Worm (Caenorhabditis elegans): ENCODE measurements around the gene mtl-1.

- no peak for TF ChIP-seq snpc-4 (tag; optimal IDR thresholded peaks at IDR 0.05)
- no peak for TF ChIP-seq nhr-12 (tag; optimal IDR thresholded peaks at IDR 0.05)
- TF ChIP-seq ztf-11 (tag; optimal IDR thresholded peaks at IDR 0.05), result no peak
- no peak for TF ChIP-seq elt-1 (tag; optimal IDR thresholded peaks at IDR 0.05)
These were observed 22.9 kb downstream of the mtl-1 start, which contains the start of gene str-180 for ce11 chrV:6668741-6669140.

Data from whole organism, L3 larva.